Worm (Caenorhabditis elegans) whole organism, young adult: ENCODE measurements around the gene C55A6.6.
"Not testable (repeated sequence)": the region's sequence is repeated elsewhere in the genome, so short reads cannot be mapped to it uniquely, and the experiment has no call there.

Experiments
- B0336.3 ChIP-seq: fragments of 200-800 bp; sonication (Bioruptor generic); IDR thresholded peaks from 2 replicates; pipeline ENCODE4 v1.3.6; 2022; ENCODE audit warnings: missing genetic modification characterization, missing compliant biosample characterization
- D2030.7 ChIP-seq: fragments of 200-800 bp; sonication (Bioruptor generic); IDR thresholded peaks from 2 replicates; pipeline ENCODE4 v1.3.6; 2022; ENCODE audit warnings: missing genetic modification reagents, missing genetic modification characterization, missing compliant biosample characterization
- F33H1.4 ChIP-seq: fragments of 200-800 bp; sonication (Bioruptor generic); IDR thresholded peaks from 2 replicates; pipeline ENCODE4 v1.3.6; 2022; ENCODE audit warnings: missing genetic modification reagents, missing genetic modification characterization, missing compliant biosample characterization
- F37B4.10 ChIP-seq: fragments of 200-800 bp; sonication (Bioruptor generic); IDR thresholded peaks from 2 replicates; pipeline ENCODE4 v1.3.6; 2022; ENCODE audit warnings: missing genetic modification characterization, missing compliant biosample characterization
- F39B2.1 ChIP-seq: fragments of 200-800 bp; sonication (Bioruptor generic); IDR thresholded peaks from 2 replicates; pipeline ENCODE4 v1.3.6; 2022; ENCODE audit warnings: missing genetic modification reagents, missing genetic modification characterization, missing compliant biosample characterization
- F49E8.2 ChIP-seq: sonication (generic microtip); optimal IDR thresholded peaks from 3 replicates; lab custom pipeline; 2017; ENCODE audit warnings: missing genetic modification characterization, mild to moderate bottlenecking, missing compliant biosample characterization, antibody characterized with exemption, moderate library complexity; ENCODE audit not compliant: insufficient read depth
- Y53F4B.3 ChIP-seq: fragments of 200-800 bp; sonication (Bioruptor generic); IDR thresholded peaks from 2 replicates; pipeline ENCODE4 v1.3.6; 2022; ENCODE audit warnings: missing genetic modification reagents, missing genetic modification characterization, missing compliant biosample characterization
- ama-1 ChIP-seq, 3 experiments: fragments of 150-350 bp in 1 of 3; sonication (generic microtip) in 2 of 3; optimal IDR thresholded peaks; 2 replicates each; lab custom pipeline; 2014 to 2018; ENCODE audit warnings: missing biosample characterization in 2 of 3, missing genetic modification characterization in 2 of 3, missing genetic modification reagents in 2 of 3
- attf-3 ChIP-seq: fragments of 200-800 bp; sonication (Bioruptor generic); conservative IDR thresholded peaks from 2 replicates; pipeline ENCODE4 v1.3.6; 2022; ENCODE audit warnings: missing genetic modification reagents, missing genetic modification characterization, missing compliant biosample characterization
- attf-6 ChIP-seq: fragments of 200-800 bp; sonication (Bioruptor generic); IDR thresholded peaks from 2 replicates; pipeline ENCODE4 v1.3.6; 2022; ENCODE audit warnings: missing genetic modification reagents, missing genetic modification characterization, missing compliant biosample characterization
- bed-1 ChIP-seq: fragments of 200-800 bp; sonication (Bioruptor generic); IDR thresholded peaks from 2 replicates; pipeline ENCODE4 v1.3.6; 2022; ENCODE audit warnings: missing genetic modification reagents, missing genetic modification characterization, missing compliant biosample characterization
- ccch-3 ChIP-seq: fragments of 200-800 bp; sonication (Bioruptor generic); optimal IDR thresholded peaks from 2 replicates; lab custom pipeline; 2018; ENCODE audit warnings: mild to moderate bottlenecking, missing genetic modification characterization, missing compliant biosample characterization
- chd-7 ChIP-seq: sonication (generic microtip); optimal IDR thresholded peaks from 2 replicates; lab custom pipeline; 2016; ENCODE audit warnings: mild to moderate bottlenecking, missing genetic modification characterization, moderate library complexity, missing compliant biosample characterization
- dox-1 ChIP-seq: fragments of 200-800 bp; sonication (Bioruptor generic); IDR thresholded peaks from 2 replicates; pipeline ENCODE4 v1.3.6; 2022; ENCODE audit warnings: missing genetic modification reagents, missing genetic modification characterization, missing compliant biosample characterization
- efl-1 ChIP-seq: fragments of 150-350 bp; optimal IDR thresholded peaks from 2 replicates; lab custom pipeline; 2014; ENCODE audit warnings: missing biosample characterization, missing genetic modification reagents, missing genetic modification characterization
- egrh-3 ChIP-seq: fragments of 200-800 bp; sonication (Bioruptor generic); IDR thresholded peaks from 2 replicates; pipeline ENCODE4 v1.3.6; 2022; ENCODE audit warnings: missing genetic modification reagents, missing genetic modification characterization, missing compliant biosample characterization
- ekl-4 ChIP-seq: fragments of 200-800 bp; sonication (Bioruptor generic); IDR thresholded peaks from 2 replicates; pipeline ENCODE4 v1.3.6; 2022; ENCODE audit warnings: missing genetic modification reagents, missing genetic modification characterization, missing compliant biosample characterization
- hmg-1.2 ChIP-seq: fragments of 200-800 bp; sonication (Bioruptor generic); IDR thresholded peaks from 2 replicates; pipeline ENCODE4 v1.3.6; 2022; ENCODE audit warnings: missing genetic modification reagents, missing genetic modification characterization, missing compliant biosample characterization
- lag-1 ChIP-seq: fragments of 200-800 bp; sonication (Bioruptor generic); IDR thresholded peaks from 2 replicates; pipeline ENCODE4 v1.3.6; 2022; ENCODE audit warnings: missing genetic modification reagents, missing genetic modification characterization, missing compliant biosample characterization
- lin-35 ChIP-seq, 3 experiments: fragments of 150-350 bp in 2 of 3; sonication (generic microtip) in 1 of 3; optimal IDR thresholded peaks; 2 replicates each; lab custom pipeline; 2014 to 2018; ENCODE audit warnings: missing biosample characterization in 3 of 3, missing genetic modification characterization in 3 of 3, missing genetic modification reagents in 3 of 3
- lin-40 ChIP-seq: sonication (generic microtip); optimal IDR thresholded peaks from 2 replicates; lab custom pipeline; 2016; ENCODE audit warnings: missing genetic modification characterization, mild to moderate bottlenecking, missing compliant biosample characterization, missing genotype, missing genetic modification reagents
- lsl-1 ChIP-seq: fragments of 200-800 bp; sonication (Bioruptor generic); optimal IDR thresholded peaks from 2 replicates; lab custom pipeline; 2018; ENCODE audit warnings: mild to moderate bottlenecking, missing genetic modification characterization, moderate library complexity, missing compliant biosample characterization
- lsy-27 ChIP-seq: sonication (generic microtip); optimal IDR thresholded peaks from 2 replicates; lab custom pipeline; 2017; ENCODE audit warnings: missing genetic modification characterization, mild to moderate bottlenecking, missing compliant biosample characterization, antibody characterized with exemption, missing genotype, borderline replicate concordance; ENCODE audit not compliant: insufficient read depth
- madf-8 ChIP-seq: fragments of 200-800 bp; sonication (Bioruptor generic); conservative IDR thresholded peaks from 2 replicates; pipeline ENCODE4 v1.3.6; 2022; ENCODE audit warnings: missing genetic modification reagents, missing genetic modification characterization, missing compliant biosample characterization
- mel-28 ChIP-seq: sonication (generic microtip); optimal IDR thresholded peaks from 2 replicates; lab custom pipeline; 2016; ENCODE audit warnings: borderline replicate concordance, mild to moderate bottlenecking, missing genetic modification characterization, missing compliant biosample characterization
- nfya-1 ChIP-seq: sonication (generic microtip); optimal IDR thresholded peaks from 2 replicates; lab custom pipeline; 2017; ENCODE audit warnings: antibody characterized with exemption, missing compliant biosample characterization, missing genetic modification characterization, borderline replicate concordance; ENCODE audit not compliant: insufficient read depth
- nhr-120 ChIP-seq: fragments of 200-800 bp; sonication (Bioruptor generic); IDR thresholded peaks from 2 replicates; pipeline ENCODE4 v1.3.6; 2022; ENCODE audit warnings: missing genetic modification characterization, missing compliant biosample characterization
- nhr-27 ChIP-seq: fragments of 200-800 bp; sonication (Bioruptor generic); optimal IDR thresholded peaks from 2 replicates; lab custom pipeline; 2018; ENCODE audit warnings: mild to moderate bottlenecking, missing genetic modification characterization, moderate library complexity, missing compliant biosample characterization
- pha-4 ChIP-seq: fragments of 150-350 bp; sonication (generic microtip); optimal IDR thresholded peaks from 2 replicates; lab custom pipeline; 2014; ENCODE audit warnings: missing biosample characterization, missing genetic modification reagents, missing genetic modification characterization
- rcor-1 ChIP-seq: fragments of 200-800 bp; sonication (Bioruptor generic); IDR thresholded peaks from 2 replicates; pipeline ENCODE4 v1.3.6; 2022; ENCODE audit warnings: missing genetic modification reagents, missing genetic modification characterization, missing compliant biosample characterization
- rec-8 ChIP-seq, 2 experiments: sonication (generic microtip); optimal IDR thresholded peaks; 2 replicates each; lab custom pipeline; 2016; ENCODE audit warnings: mild to moderate bottlenecking in 2 of 2, missing genetic modification characterization in 2 of 2, missing genetic modification reagents in 2 of 2, missing genotype in 2 of 2, missing biosample characterization in 1 of 2, missing compliant biosample characterization in 1 of 2, moderate library complexity in 1 of 2
- sdz-38 ChIP-seq: sonication (generic microtip); optimal IDR thresholded peaks from 2 replicates; lab custom pipeline; 2016; ENCODE audit warnings: missing genotype, missing genetic modification characterization, missing compliant biosample characterization
- snpc-1.1 ChIP-seq: sonication (generic microtip); optimal IDR thresholded peaks from 2 replicates; lab custom pipeline; 2017; ENCODE audit warnings: missing genetic modification characterization, mild to moderate bottlenecking, missing compliant biosample characterization, antibody characterized with exemption, moderate library complexity, missing genotype, missing genetic modification reagents; ENCODE audit not compliant: insufficient read depth
- snpc-1.3 ChIP-seq: sonication (generic microtip); optimal IDR thresholded peaks from 2 replicates; lab custom pipeline; 2017; ENCODE audit warnings: missing genetic modification characterization, mild to moderate bottlenecking, missing compliant biosample characterization, antibody characterized with exemption, moderate library complexity, missing genotype, missing genetic modification reagents; ENCODE audit not compliant: insufficient read depth
- snpc-3.4 ChIP-seq: sonication (generic microtip); optimal IDR thresholded peaks from 2 replicates; lab custom pipeline; 2017; ENCODE audit warnings: missing genetic modification characterization, mild to moderate bottlenecking, missing compliant biosample characterization, antibody characterized with exemption, moderate library complexity, missing genotype, missing genetic modification reagents
- snpc-4 ChIP-seq, 5 experiments: fragments of 150-350 bp in 1 of 5; sonication (generic microtip) in 4 of 5; optimal IDR thresholded peaks; 2 replicates each; lab custom pipeline; 2014 to 2018; ENCODE audit warnings: missing genetic modification characterization in 5 of 5, missing biosample characterization in 3 of 5, antibody characterized with exemption in 2 of 5, mild to moderate bottlenecking in 2 of 5, missing compliant biosample characterization in 2 of 5, missing genotype in 2 of 5, moderate library complexity in 2 of 5, missing genetic modification reagents in 1 of 5
- tbp1 ChIP-seq: fragments of 200-800 bp; sonication (Bioruptor generic); optimal IDR thresholded peaks from 2 replicates; lab custom pipeline; 2018; ENCODE audit warnings: mild to moderate bottlenecking, missing genetic modification characterization, missing compliant biosample characterization
- xnd-1 ChIP-seq: sonication (generic microtip); optimal IDR thresholded peaks from 2 replicates; lab custom pipeline; 2016; ENCODE audit warnings: missing genotype, missing genetic modification reagents, missing genetic modification characterization, missing compliant biosample characterization
- ztf-18 ChIP-seq: sonication (generic microtip); optimal IDR thresholded peaks from 2 replicates; lab custom pipeline; 2016; ENCODE audit warnings: missing genotype, mild to moderate bottlenecking, missing genetic modification characterization, missing compliant biosample characterization
- ztf-22 ChIP-seq: fragments of 200-800 bp; sonication (Bioruptor generic); optimal IDR thresholded peaks from 2 replicates; lab custom pipeline; 2018; ENCODE audit warnings: mild to moderate bottlenecking, missing genetic modification characterization, moderate library complexity, missing compliant biosample characterization
- ztf-28 ChIP-seq: fragments of 200-800 bp; sonication (Bioruptor generic); IDR thresholded peaks from 2 replicates; pipeline ENCODE4 v1.3.6; 2022; ENCODE audit warnings: missing genetic modification reagents, missing genetic modification characterization, missing compliant biosample characterization

C55A6.6 gene

ce11 chrV:11479406-11479805 is 35.1 kb downstream of the C55A6.6 start, which contains the start of gene T11F9.22:
Gene T11F9.22 (plus strand): TSS chrV:11479706.
- TF ChIP-seq tbp1 (no peak), lin-40 (tag; lab: Kevin White, UChicago) (no peak), lag-1 (no peak), ccch-3 (GFP tag; lab: Kevin White, UChicago) (no peak), pha-4 (tag; lab: Kevin White, UChicago) (no peak), rcor-1 (GFP tag; lab: Robert Waterston, UW) (no peak), sdz-38 (no peak), F33H1.4 (GFP tag; lab: Robert Waterston, UW) (no peak), chd-7 (no peak), snpc-1.3 (no peak), nhr-27 (tag; lab: Kevin White, UChicago) (no peak), ztf-22 (no peak), Y53F4B.3 (no peak), mel-28 (tag; lab: Kevin White, UChicago) (no peak)

- TF ChIP-seq lsl-1 (GFP tag; lab: Kevin White, UChicago) (peak; percentile 31), snpc-3.4 (tag; lab: Kevin White, UChicago) (peak; percentile 47), madf-8 (peak; percentile 35; the same call in 1 of the 2 replicates), B0336.3 (peak; percentile 46; the same call in 1 of the 2 replicates), F39B2.1 (peak; percentile 8; the same call in 1 of the 2 replicates), ekl-4 (GFP tag; lab: Robert Waterston, UW) (0 out of 2 replicates have a peak, but pooled peaks have one; percentile 62), dox-1 (GFP tag; lab: Robert Waterston, UW) (peak; percentile 66), hmg-1.2 (GFP tag; lab: Robert Waterston, UW) (peak; percentile 54), D2030.7 (GFP tag; lab: Robert Waterston, UW) (peak; percentile 81), efl-1 (GFP tag; lab: Kevin White, UChicago) (peak; percentile 0), F49E8.2 (tag; lab: Kevin White, UChicago) (peak; percentile 33), snpc-4 (GFP tag; optimal IDR thresholded peaks at IDR 0.05; lab: Kevin White, UChicago) (peak; percentile 76), snpc-4 (tag; optimal IDR thresholded peaks at IDR 0.05; lab: Kevin White, UChicago) (peak; percentile 56 to 92 (median 84)), rcor-1 (GFP tag; lab: Robert Waterston, UW) (peak; percentile 33; the same call in 1 of the 2 replicates), F33H1.4 (GFP tag; lab: Robert Waterston, UW) (peak; percentile 26), snpc-1.1 (peak; percentile 91), xnd-1 (tag; lab: Kevin White, UChicago) (peak; percentile 12), attf-6 (GFP tag; lab: Robert Waterston, UW) (peak; percentile 49; the same call in 1 of the 2 replicates), tbp1 (peak; percentile 53)
- TF ChIP-seq, all 124 proteins: peak for 18; not testable (repeated sequence) for 106
These were observed 36.5 kb downstream of the C55A6.6 start for ce11 chrV:11478028-11478427.

- TF ChIP-seq nfya-1; attf-3 (GFP tag; lab: Robert Waterston, UW); nhr-27 (tag; lab: Kevin White, UChicago): not testable (repeated sequence)
- TF ChIP-seq, all 124 proteins: peak for 0; not testable (repeated sequence) for 124
These were observed 38.9 kb downstream of the C55A6.6 start, which contains the start of gene T11F9.7 for ce11 chrV:11475638-11476037. Gene T11F9.7 (plus strand): TSS chrV:11475938.

ce11 chrV:11474399-11474798 is 40.1 kb downstream of the C55A6.6 start, which contains the start of gene nas-22:
Gene nas-22 (plus strand): TSS chrV:11474699.
- no peak for TF ChIP-seq ama-1 (optimal IDR thresholded peaks at IDR 0.05; lab: Kevin White, UChicago)
- TF ChIP-seq ama-1 (GFP tag; optimal IDR thresholded peaks at IDR 0.05; lab: Kevin White, UChicago): no peak
- TF ChIP-seq F37B4.10: no peak
- no peak for TF ChIP-seq lin-35 (GFP tag; optimal IDR thresholded peaks at IDR 0.05; lab: Kevin White, UChicago)
- no peak for TF ChIP-seq lin-40 (tag; lab: Kevin White, UChicago)
- no peak for TF ChIP-seq attf-6 (GFP tag; lab: Robert Waterston, UW)
- TF ChIP-seq rec-8 (tag; optimal IDR thresholded peaks at IDR 0.05; lab: Kevin White, UChicago): no peak
- TF ChIP-seq nhr-120: no peak
- no peak for TF ChIP-seq tbp1
- no peak for TF ChIP-seq bed-1 (GFP tag; lab: Robert Waterston, UW)
- no peak for TF ChIP-seq egrh-3 (GFP tag; lab: Robert Waterston, UW)
- TF ChIP-seq lsy-27: no peak
- TF ChIP-seq ztf-18 (tag; lab: Kevin White, UChicago): no peak
- TF ChIP-seq ztf-28: no peak
- TF ChIP-seq attf-3 (GFP tag; lab: Robert Waterston, UW): no peak
